Fruit fly (Drosophila melanogaster): ENCODE results near the gene Bet3.

Bet3 gene

dm6 chr3L:9410030-9410589, 32.0 kb downstream of the Bet3 start:
- TF ChIP-seq Myc (optimal IDR thresholded peaks at IDR 0.05) (no peak), psq (optimal IDR thresholded peaks at IDR 0.05) (no peak), h (optimal IDR thresholded peaks at IDR 0.05) (no peak), ttk (optimal IDR thresholded peaks at IDR 0.05) (no peak), Sin3A (optimal IDR thresholded peaks at IDR 0.05) (no peak), insv (optimal IDR thresholded peaks at IDR 0.05) (no peak)

- TF ChIP-seq h (optimal IDR thresholded peaks at IDR 0.05) (no peak), ttk (optimal IDR thresholded peaks at IDR 0.05) (no peak), Sin3A (optimal IDR thresholded peaks at IDR 0.05) (no peak), insv (optimal IDR thresholded peaks at IDR 0.05) (no peak), Myc (optimal IDR thresholded peaks at IDR 0.05) (no peak), psq (optimal IDR thresholded peaks at IDR 0.05) (no peak)
These were observed 37.6 kb downstream of the Bet3 start, which contains the start of gene Cpr67B for dm6 chr3L:9404497-9404896. Cpr67B (plus strand) TSS chr3L:9404797.

dm6 chr3L:9402157-9402890, 39.7 kb downstream of the Bet3 start, which contains the start of gene eIF4E1:
eIF4E1 (minus strand) TSS chr3L:9402460.
- no peak for TF ChIP-seq insv (optimal IDR thresholded peaks at IDR 0.05)
- no peak for TF ChIP-seq Myc (optimal IDR thresholded peaks at IDR 0.05)
- TF ChIP-seq psq (optimal IDR thresholded peaks at IDR 0.05) = no peak
- TF ChIP-seq ttk (optimal IDR thresholded peaks at IDR 0.05) = no peak
- TF ChIP-seq Sin3A (optimal IDR thresholded peaks at IDR 0.05) = no peak
- TF ChIP-seq h (optimal IDR thresholded peaks at IDR 0.05) = no peak

dm6 chr3L:9401354-9402156, 40.5 kb downstream of the Bet3 start:
- TF ChIP-seq insv (optimal IDR thresholded peaks at IDR 0.05) = no peak
- no peak for TF ChIP-seq Sin3A (optimal IDR thresholded peaks at IDR 0.05)
- TF ChIP-seq ttk (optimal IDR thresholded peaks at IDR 0.05) = no peak
- no peak for TF ChIP-seq h (optimal IDR thresholded peaks at IDR 0.05)
- TF ChIP-seq Myc (optimal IDR thresholded peaks at IDR 0.05) = no peak
- no peak for TF ChIP-seq psq (optimal IDR thresholded peaks at IDR 0.05)

- no peak for TF ChIP-seq insv (optimal IDR thresholded peaks at IDR 0.05)
- TF ChIP-seq psq (optimal IDR thresholded peaks at IDR 0.05) = no peak
- no peak for TF ChIP-seq Sin3A (optimal IDR thresholded peaks at IDR 0.05)
- TF ChIP-seq h (optimal IDR thresholded peaks at IDR 0.05) = no peak
- TF ChIP-seq Myc (optimal IDR thresholded peaks at IDR 0.05) = no peak
- TF ChIP-seq ttk (optimal IDR thresholded peaks at IDR 0.05) = no peak
These were observed 41.2 kb downstream of the Bet3 start for dm6 chr3L:9400697-9401353.

dm6 chr3L:9399855-9400254, 42.2 kb downstream of the Bet3 start:
- no peak for TF ChIP-seq ttk (optimal IDR thresholded peaks at IDR 0.05)
- no peak for TF ChIP-seq insv (optimal IDR thresholded peaks at IDR 0.05)
- TF ChIP-seq Myc (optimal IDR thresholded peaks at IDR 0.05) = no peak

dm6 chr3L:9399013-9399750, 42.9 kb downstream of the Bet3 start, which contains the start of gene CG4080:
CG4080 (minus strand) TSS chr3L:9399227.
- TF ChIP-seq insv (optimal IDR thresholded peaks at IDR 0.05) (no peak), Sin3A (optimal IDR thresholded peaks at IDR 0.05) (no peak), h (optimal IDR thresholded peaks at IDR 0.05) (no peak), Myc (optimal IDR thresholded peaks at IDR 0.05) (no peak), psq (optimal IDR thresholded peaks at IDR 0.05) (no peak)

- TF ChIP-seq psq (optimal IDR thresholded peaks at IDR 0.05) = no peak
- no peak for TF ChIP-seq insv (optimal IDR thresholded peaks at IDR 0.05)
- TF ChIP-seq h (optimal IDR thresholded peaks at IDR 0.05) = no peak
- TF ChIP-seq Sin3A (optimal IDR thresholded peaks at IDR 0.05) = no peak
- no peak for TF ChIP-seq Myc (optimal IDR thresholded peaks at IDR 0.05)
- TF ChIP-seq ttk (optimal IDR thresholded peaks at IDR 0.05) = no peak
These were observed 43.6 kb downstream of the Bet3 start for dm6 chr3L:9398435-9398981.

dm6 chr3L:9398028-9398427, 44.0 kb downstream of the Bet3 start:
- TF ChIP-seq Myc (optimal IDR thresholded peaks at IDR 0.05) (no peak), psq (optimal IDR thresholded peaks at IDR 0.05) (no peak), ttk (optimal IDR thresholded peaks at IDR 0.05) (no peak), Sin3A (optimal IDR thresholded peaks at IDR 0.05) (no peak), insv (optimal IDR thresholded peaks at IDR 0.05) (no peak), h (optimal IDR thresholded peaks at IDR 0.05) (no peak)

- TF ChIP-seq ttk (optimal IDR thresholded peaks at IDR 0.05) (no peak), Myc (optimal IDR thresholded peaks at IDR 0.05) (no peak), insv (optimal IDR thresholded peaks at IDR 0.05) (no peak), Sin3A (optimal IDR thresholded peaks at IDR 0.05) (no peak), h (optimal IDR thresholded peaks at IDR 0.05) (no peak), psq (optimal IDR thresholded peaks at IDR 0.05) (no peak)
These were observed 44.9 kb downstream of the Bet3 start for dm6 chr3L:9397156-9397555.

- TF ChIP-seq insv (optimal IDR thresholded peaks at IDR 0.05) (no peak), psq (optimal IDR thresholded peaks at IDR 0.05) (no peak), h (optimal IDR thresholded peaks at IDR 0.05) (no peak), Myc (optimal IDR thresholded peaks at IDR 0.05) (no peak), Sin3A (optimal IDR thresholded peaks at IDR 0.05) (no peak), ttk (optimal IDR thresholded peaks at IDR 0.05) (no peak)
These were observed 45.4 kb downstream of the Bet3 start for dm6 chr3L:9396704-9397103.

Measured in Kc167 (cell line).